Worm (Caenorhabditis elegans) whole organism, L1 larva: ENCODE results near the gene str-204.

Experiments
- dpl-1 ChIP-seq, 3 experiments: fragments of 150-350 bp in 2 of 3; sonication (generic microtip) in 1 of 3; optimal IDR thresholded peaks; 2 replicates each; lab custom pipeline; 2014 to 2017; ENCODE audit warnings: missing biosample characterization in 3 of 3, missing genetic modification characterization in 3 of 3, missing genetic modification reagents in 3 of 3
- hpl-2 ChIP-seq: fragments of 150-350 bp; optimal IDR thresholded peaks from 2 replicates; lab custom pipeline; 2014; ENCODE audit warnings: missing biosample characterization, missing genetic modification reagents, missing genetic modification characterization

ce11 chrV:7133963-7134362 is 25.5 kb upstream of the str-204 start, which contains the start of gene F10D2.16:
- TF ChIP-seq hpl-2 (GFP tag; lab: Kevin White, UChicago) (no peak), dpl-1 (GFP tag; optimal IDR thresholded peaks at IDR 0.05; lab: Kevin White, UChicago) (no peak)
